Worm (Caenorhabditis elegans) whole organism, L4 larva: ENCODE results near the gene R10H1.1.

Experiments
- F44E2.7 ChIP-seq: fragments of 200-800 bp; sonication (Bioruptor generic); IDR thresholded peaks from 2 replicates; pipeline ENCODE4 v2.1.2; 2022; ENCODE audit warnings: missing genetic modification characterization, missing compliant biosample characterization
- ama-1 ChIP-seq: fragments of 150-350 bp; optimal IDR thresholded peaks from 2 replicates; lab custom pipeline; 2014; ENCODE audit warnings: inconsistent platforms, mixed read lengths
- daf-12 ChIP-seq: fragments of 150-350 bp; optimal IDR thresholded peaks from 2 replicates; lab custom pipeline; 2014; ENCODE audit warnings: missing biosample characterization, missing genetic modification reagents, missing genetic modification characterization
- fos-1 ChIP-seq: fragments of 150-350 bp; optimal IDR thresholded peaks from 2 replicates; lab custom pipeline; 2014; ENCODE audit warnings: missing biosample characterization, missing genetic modification characterization
- madf-5 ChIP-seq, 2 experiments: fragments of 200-800 bp; sonication (Bioruptor generic); IDR thresholded peaks; 2 replicates each; pipeline ENCODE4 v1.3.6; 2022; ENCODE audit warnings: missing compliant biosample characterization in 2 of 2, missing genetic modification characterization in 2 of 2
- mep-1 ChIP-seq: fragments of 150-350 bp; sonication (generic microtip); optimal IDR thresholded peaks from 3 replicates; lab custom pipeline; 2014; ENCODE audit warnings: missing biosample characterization, missing genetic modification characterization
- mxl-3 ChIP-seq: fragments of 200-800 bp; sonication (Bioruptor generic); optimal IDR thresholded peaks from 2 replicates; lab custom pipeline; 2018; ENCODE audit warnings: mild to moderate bottlenecking, missing genetic modification characterization, missing compliant biosample characterization
- nhr-237 ChIP-seq: sonication (generic microtip); optimal IDR thresholded peaks from 2 replicates; lab custom pipeline; 2017; ENCODE audit warnings: missing biosample characterization, missing genetic modification characterization
- nhr-76 ChIP-seq: fragments of 150-350 bp; optimal IDR thresholded peaks from 2 replicates; lab custom pipeline; 2014; ENCODE audit warnings: missing biosample characterization, missing genetic modification characterization
- pha-4 ChIP-seq, 2 experiments: fragments of 150-350 bp in 1 of 2; fragments of 200-800 bp in 1 of 2; sonication (Bioruptor generic) in 1 of 2; IDR thresholded peaks in 1 of 2; optimal IDR thresholded peaks in 1 of 2; 2 replicates each; pipeline versions ENCODE4 v1.3.6 to Lab custom; 2014 to 2022; ENCODE audit warnings: missing genetic modification characterization in 2 of 2, missing genetic modification reagents in 2 of 2, missing biosample characterization in 1 of 2, missing compliant biosample characterization in 1 of 2
- pqm-1 ChIP-seq: sonication (generic microtip); optimal IDR thresholded peaks from 2 replicates; lab custom pipeline; 2017; ENCODE audit warnings: missing biosample characterization, missing genetic modification characterization
- snpc-4 ChIP-seq: fragments of 150-350 bp; optimal IDR thresholded peaks from 2 replicates; lab custom pipeline; 2014; ENCODE audit warnings: missing biosample characterization, missing genetic modification characterization
- zag-1 ChIP-seq: fragments of 150-350 bp; optimal IDR thresholded peaks from 2 replicates; lab custom pipeline; 2014; ENCODE audit warnings: missing biosample characterization, missing genetic modification characterization
- zip-11 ChIP-seq: fragments of 200-800 bp; sonication (Bioruptor generic); IDR thresholded peaks from 2 replicates; pipeline ENCODE4 v1.3.6; 2022; ENCODE audit warnings: missing genetic modification characterization, missing compliant biosample characterization

DNA sequence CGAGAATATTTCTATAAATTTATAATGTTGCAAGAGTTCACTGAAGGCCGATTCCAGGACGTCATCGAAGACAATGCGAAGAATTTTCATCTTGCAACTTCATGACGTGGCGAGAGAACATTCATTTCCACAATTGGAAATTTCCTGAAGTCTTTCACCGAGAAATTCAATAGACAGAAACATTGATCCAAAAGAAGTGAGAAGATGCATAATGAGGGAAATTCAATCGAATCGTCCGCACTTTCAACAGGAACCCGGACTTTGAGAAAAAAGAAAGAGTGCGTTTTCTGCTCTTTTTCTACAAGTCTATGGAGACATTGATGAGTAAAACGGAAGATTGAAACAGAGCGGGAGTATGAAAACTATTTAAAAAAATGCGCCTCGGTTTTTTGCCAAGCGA lies 24.9 kb upstream of the R10H1.1 start:
- no peak for TF ChIP-seq pqm-1 (tag; lab: Kevin White, UChicago)
- TF ChIP-seq zip-11 = no peak
- no peak for TF ChIP-seq fos-1
- no peak for TF ChIP-seq mxl-3 (GFP tag; lab: Kevin White, UChicago)
- TF ChIP-seq F44E2.7 (GFP tag; lab: Robert Waterston, UW) = no peak
- no peak for TF ChIP-seq snpc-4
- no peak for TF ChIP-seq mep-1 (tag; lab: Kevin White, UChicago)
- TF ChIP-seq pha-4 (GFP tag; IDR thresholded peaks at IDR 0.05; lab: Robert Waterston, UW) = no peak
- no peak for TF ChIP-seq pha-4 (tag; optimal IDR thresholded peaks at IDR 0.05; lab: Kevin White, UChicago)
- no peak for TF ChIP-seq ama-1 (lab: Kevin White, UChicago)
- no peak for TF ChIP-seq zag-1 (tag; lab: Kevin White, UChicago)
- TF ChIP-seq madf-5 (GFP tag; IDR thresholded peaks at IDR 0.05; lab: Robert Waterston, UW) = no peak
- TF ChIP-seq nhr-237 (tag; lab: Kevin White, UChicago) = no peak
- no peak for TF ChIP-seq nhr-76
- no peak for TF ChIP-seq daf-12
